Fruit fly (Drosophila melanogaster): ENCODE data around the gene CG5068.

CG5068 gene

DNA sequence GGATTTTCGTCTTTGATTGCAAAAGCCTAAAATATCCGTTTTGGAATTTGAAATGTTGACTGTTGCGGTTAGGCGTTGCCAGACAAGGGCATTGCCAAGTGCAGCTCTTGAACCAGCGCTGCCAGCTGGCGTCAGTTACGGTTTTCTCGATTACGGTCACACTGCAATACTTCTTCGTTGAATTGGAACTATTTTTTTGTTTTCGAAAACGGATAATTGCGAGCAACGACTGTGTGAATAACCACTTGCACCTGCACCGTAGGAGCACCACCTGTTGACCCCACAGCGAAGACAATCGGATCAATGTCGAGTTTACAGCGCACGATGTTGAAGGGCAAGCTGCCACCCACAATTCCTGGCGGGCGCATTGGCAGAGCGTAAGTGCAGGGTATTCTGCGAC is at the start of gene CG5068:
CG5068 (plus strand) TSS at position 129 of the 400 bp plus-strand sequence.
- TF ChIP-seq CG17801 (GFP tag; optimal IDR thresholded peaks at IDR 0.05; ENCODE audit: partially characterized antibody), result no peak

DNA sequence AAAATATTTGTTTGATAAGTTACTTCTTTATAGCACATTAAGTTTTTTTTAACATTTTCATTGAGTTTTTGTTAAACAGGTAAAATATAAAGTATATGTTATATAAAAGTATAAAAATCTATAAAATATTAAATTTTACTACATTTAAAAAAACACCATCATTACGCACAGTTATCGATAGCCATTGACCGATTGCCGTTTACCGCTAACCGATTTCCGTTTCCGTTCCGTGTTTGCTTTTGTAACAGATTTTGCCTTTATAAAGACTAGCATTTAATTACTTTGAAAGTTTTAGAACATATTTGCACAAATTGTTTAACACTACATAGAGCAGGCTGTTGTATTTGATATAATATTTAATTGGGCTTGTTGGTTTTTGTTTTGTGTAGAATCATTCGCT is 46.9 kb upstream of the CG5068 start:
- no peak for TF ChIP-seq CG17801 (GFP tag; optimal IDR thresholded peaks at IDR 0.05; ENCODE audit: partially characterized antibody)

DNA sequence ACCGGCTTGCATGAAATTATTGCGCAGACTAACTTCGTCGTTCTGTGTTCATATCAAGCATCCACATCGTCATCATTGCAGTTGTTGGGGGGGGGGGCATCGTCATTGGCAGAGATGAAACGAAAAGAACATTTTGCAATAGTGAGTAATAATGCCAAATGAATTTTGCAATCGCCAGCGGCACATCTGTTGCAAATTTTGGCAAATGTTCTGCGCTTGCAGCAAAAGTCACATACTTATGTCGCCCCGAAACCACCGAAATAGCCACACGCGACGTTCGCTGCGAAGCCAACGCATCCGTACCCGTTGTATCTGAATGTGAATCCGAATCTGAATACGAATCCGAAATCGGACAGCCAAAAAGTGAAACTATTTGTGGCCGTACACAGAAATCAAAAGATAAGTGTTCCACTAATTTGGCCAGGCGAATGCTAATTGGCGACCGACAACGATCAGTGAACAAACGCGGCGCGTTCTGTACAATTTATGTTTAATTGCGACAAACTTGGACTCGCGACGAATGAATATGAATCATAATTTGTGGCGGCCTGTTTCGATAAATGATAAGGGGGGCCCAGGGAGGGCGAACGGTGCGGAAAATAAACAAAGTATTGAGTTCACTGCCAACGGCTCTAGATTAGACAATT is 38.5 kb upstream of the CG5068 start:
- no peak for TF ChIP-seq CG17801 (GFP tag; optimal IDR thresholded peaks at IDR 0.05; ENCODE audit: partially characterized antibody)

DNA sequence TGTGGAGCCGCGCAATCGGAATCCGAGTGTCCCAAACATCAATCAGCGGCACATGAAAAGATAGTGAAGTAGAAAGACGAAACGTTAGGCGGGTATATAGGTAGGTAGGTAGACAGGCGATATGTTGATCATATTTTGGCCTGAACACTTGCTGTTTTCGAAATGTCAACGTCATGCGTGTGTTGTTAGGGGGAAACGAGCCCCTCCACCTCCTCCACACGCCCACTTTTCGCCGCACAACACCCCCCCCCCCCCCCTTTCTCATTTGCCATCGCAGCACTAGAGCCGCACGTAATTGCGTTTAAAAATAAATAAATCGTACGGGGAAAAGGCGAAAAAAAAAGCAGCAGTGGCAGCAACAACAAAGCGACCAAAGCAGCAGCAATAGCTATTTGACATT is 36.7 kb upstream of the CG5068 start:
- no peak for TF ChIP-seq CG17801 (GFP tag; optimal IDR thresholded peaks at IDR 0.05; ENCODE audit: partially characterized antibody)

DNA sequence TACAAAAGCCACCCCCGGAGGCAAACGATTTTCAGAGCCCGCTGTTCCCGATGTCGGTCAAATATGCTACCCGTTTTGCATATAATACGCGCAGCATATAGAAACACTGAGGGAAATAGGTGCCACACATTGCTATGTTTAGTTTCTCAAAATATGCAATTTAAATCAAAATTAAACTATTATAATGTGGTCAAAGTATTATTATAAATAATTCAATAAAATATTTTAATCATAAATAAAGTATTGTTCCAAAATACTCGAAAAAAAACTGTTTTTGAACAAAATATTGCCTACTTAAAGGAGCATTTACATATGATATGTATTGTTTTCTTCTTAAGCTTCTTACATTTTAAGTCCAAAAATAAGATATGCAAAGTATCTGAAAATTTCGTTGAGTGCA is 35.6 kb upstream of the CG5068 start:
- no peak for TF ChIP-seq CG17801 (GFP tag; optimal IDR thresholded peaks at IDR 0.05; ENCODE audit: partially characterized antibody)

DNA sequence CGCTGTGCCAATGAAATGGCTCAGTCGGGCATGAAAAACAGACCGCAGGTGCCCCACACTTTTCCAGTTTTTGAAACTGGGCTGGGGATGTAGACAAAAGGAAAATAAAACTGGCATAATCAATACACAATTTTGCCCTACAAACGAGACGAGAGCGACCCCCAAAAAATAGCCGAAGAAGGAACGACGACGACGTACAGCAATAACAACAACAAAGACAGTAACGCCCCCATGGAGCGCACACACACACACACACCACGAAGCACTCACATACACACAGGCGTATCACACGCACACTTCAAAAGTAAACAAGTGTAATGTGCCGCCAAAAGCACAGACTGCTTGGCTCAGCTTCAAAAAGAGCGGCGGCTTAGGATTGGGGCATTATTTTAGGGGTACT is 35.0 kb upstream of the CG5068 start:
- TF ChIP-seq CG17801 (GFP tag; optimal IDR thresholded peaks at IDR 0.05; ENCODE audit: partially characterized antibody), result no peak

DNA sequence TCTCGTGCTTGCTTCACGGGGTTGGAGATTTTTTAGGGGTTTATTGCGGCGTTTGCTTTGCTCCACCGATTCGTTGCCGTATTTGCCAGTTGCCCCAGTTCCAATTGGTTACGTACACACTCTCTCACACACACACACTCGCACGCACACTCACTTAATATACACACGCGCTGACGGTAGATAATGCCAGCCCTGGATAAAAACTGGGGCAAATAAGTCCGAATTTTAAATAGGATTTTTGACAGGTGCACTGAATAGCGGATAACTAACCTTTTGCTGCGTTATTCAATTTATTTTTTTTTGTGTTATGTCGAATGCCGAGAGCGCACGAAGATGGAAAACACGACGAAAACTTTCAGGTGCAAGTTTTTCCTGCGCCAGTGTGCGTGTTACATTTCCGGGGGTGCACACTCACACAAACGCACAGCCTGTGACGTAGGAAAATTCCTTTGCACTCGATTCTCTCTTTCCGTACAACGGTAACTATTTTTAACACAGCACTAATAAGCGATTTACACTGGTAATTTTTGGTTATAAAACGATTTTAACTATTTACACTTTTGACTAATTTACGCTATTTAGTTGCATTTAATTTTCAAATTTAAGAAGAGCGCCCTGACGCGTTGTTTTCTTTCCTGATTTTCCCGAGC is 33.8 kb upstream of the CG5068 start:
- no peak for TF ChIP-seq CG17801 (GFP tag; optimal IDR thresholded peaks at IDR 0.05; ENCODE audit: partially characterized antibody)

DNA sequence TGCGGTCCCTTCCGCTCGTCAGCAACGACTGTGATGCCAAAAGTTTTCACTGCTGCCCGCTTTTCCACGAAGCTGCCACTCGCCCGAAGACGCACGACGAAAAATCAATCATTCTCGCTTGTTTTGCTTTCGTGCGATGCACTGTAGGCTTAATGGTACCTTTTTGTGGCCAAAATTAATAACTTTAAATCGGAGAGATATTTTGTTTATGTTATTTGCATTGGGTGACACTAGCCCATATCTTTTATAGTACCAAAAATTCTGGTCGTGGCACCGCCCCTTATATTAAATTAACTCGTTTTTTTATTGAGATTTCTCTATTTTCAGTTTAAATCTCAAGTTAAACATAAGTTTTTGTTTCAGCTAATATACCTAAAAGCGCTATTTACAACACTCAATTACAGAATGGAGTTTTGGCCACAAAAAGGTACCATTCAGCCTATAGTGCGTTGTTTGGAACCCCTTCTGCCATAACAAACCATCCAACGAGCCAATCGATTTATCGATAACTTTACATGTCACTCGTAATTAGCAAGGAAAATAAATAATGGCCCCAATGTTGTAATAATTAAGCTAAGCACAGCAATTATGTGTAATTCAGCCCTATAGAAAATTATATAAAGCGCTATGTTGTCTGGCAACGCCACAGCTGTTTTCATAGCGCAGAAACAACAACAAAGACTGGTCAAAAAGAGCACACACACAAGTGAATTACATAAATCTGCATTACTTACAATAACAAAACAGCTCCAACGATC is 33.1 kb upstream of the CG5068 start:
- TF ChIP-seq CG17801 (GFP tag; optimal IDR thresholded peaks at IDR 0.05; ENCODE audit: partially characterized antibody), result peak; percentile 55

DNA sequence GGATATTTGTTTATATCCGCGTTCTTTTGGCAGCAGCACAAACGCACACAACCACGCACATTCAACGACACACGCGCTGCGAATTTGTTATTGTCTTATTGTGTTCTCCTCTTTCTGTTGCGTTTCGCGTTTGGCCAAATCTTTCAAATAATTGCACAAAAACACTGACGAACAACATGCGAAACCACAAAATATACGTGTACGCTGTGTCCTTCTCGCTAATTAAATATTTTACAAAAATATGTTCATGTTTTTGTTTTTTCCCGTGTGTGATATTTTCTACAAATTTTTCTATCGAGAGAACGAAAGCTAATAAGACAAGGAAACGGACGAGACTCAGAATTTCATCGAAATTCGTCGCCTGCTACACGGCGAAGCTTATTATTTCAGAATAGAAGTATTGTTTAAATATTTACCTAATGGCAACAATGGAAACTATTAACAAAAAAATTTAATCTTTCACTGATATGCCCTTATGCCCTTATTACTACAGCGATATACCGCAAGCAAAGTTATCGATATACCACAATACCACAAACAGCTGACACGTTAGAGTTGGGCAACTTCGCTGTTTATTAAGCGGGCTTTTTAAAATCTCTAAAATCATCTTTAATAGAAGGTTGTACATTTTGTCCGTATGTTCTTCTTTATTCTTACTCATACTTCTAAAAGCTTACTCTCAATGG is 32.4 kb upstream of the CG5068 start, which contains the start of the genes CG43783 and orb2:
CG43783 (minus strand) TSS at position 311 of the 686 bp plus-strand sequence.
orb2 (minus strand) TSS at position 502 of the 686 bp plus-strand sequence.
- TF ChIP-seq CG17801 (GFP tag; optimal IDR thresholded peaks at IDR 0.05; ENCODE audit: partially characterized antibody), result no peak

DNA sequence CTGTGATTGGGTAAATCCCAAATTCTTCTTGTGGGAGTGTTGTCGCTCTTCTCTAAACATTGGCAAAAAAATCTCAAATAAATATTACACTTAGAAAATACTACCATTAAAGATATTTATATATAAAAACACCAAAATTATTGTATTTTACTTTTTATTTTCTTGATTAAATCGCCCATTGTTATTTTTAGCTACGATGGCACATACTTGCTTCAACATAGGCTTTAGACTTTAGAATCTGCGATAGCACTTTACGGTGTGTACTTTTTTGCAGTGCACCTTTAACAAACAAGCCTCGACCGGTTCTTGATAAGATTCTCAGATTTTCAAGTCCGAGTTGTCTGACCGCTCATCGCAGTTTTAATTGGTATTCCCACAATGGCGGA is 31.9 kb upstream of the CG5068 start, which contains the start of gene GNBP3:
GNBP3 (plus strand) TSS at position 374 of the 386 bp plus-strand sequence.
- TF ChIP-seq CG17801 (GFP tag; optimal IDR thresholded peaks at IDR 0.05; ENCODE audit: partially characterized antibody), result no peak

DNA sequence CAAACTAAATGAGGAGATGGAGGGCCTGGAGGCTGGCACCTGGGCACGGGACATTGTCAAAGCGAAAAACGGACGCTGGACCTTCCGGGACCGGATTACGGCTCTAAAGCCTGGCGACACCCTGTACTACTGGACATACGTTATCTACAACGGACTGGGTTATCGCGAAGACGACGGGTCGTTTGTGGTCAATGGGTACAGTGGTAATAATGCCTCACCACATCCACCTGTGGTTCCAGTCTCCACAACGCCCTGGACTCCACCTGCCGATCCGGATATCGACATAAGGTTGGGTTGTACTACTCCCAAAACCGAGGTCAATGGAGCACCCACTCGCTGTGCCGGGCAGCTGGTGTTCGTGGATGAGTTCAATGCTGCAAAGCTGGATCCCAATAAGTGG is 31.3 kb upstream of the CG5068 start:
- no peak for TF ChIP-seq CG17801 (GFP tag; optimal IDR thresholded peaks at IDR 0.05; ENCODE audit: partially characterized antibody)

DNA sequence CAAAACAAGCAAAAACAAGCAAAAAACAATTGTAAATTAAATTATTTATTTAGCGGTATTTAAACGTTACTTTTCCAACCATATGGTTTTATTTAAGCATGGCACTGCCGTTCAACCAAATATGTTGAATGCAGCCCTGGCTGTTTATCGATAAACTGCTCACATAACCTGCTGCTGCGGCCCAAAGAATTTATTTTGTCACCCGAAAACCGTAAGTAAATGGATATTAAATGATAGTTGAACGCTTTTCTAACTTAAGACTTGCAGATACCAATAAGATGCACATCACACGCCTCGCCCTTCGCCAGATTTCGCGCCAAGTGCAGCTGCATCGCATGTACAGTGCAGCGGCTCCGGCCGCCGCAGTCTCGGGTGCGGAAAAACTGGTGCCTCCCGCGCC is 29.8 kb upstream of the CG5068 start, which contains the start of gene mRpL12:
mRpL12 (plus strand) TSS at position 123 of the 400 bp plus-strand sequence.
- no peak for TF ChIP-seq CG17801 (GFP tag; optimal IDR thresholded peaks at IDR 0.05; ENCODE audit: partially characterized antibody)

DNA sequence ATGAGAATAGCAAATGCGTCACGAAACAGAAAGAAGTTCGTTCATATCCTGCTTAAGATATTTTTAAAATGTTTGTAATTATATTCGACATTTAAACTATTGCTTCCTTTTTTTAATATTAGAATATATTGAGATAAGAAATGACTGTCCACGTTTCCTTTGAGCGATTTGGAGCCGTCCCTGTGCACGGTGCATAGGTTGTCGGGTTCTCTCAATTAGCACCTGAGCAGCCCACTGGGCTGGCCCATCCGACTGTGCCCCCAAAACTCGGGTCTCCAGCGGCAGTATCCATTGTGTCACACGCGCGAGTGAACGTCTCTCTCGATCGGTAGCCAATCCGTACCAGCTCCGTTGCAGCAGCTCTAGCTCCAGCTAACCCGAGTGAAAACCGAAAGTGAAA is 28.0 kb upstream of the CG5068 start, which contains the start of gene CG13313:
CG13313 (plus strand) TSS at position 301 of the 400 bp plus-strand sequence.
- TF ChIP-seq CG17801 (GFP tag; optimal IDR thresholded peaks at IDR 0.05; ENCODE audit: partially characterized antibody), result no peak

DNA sequence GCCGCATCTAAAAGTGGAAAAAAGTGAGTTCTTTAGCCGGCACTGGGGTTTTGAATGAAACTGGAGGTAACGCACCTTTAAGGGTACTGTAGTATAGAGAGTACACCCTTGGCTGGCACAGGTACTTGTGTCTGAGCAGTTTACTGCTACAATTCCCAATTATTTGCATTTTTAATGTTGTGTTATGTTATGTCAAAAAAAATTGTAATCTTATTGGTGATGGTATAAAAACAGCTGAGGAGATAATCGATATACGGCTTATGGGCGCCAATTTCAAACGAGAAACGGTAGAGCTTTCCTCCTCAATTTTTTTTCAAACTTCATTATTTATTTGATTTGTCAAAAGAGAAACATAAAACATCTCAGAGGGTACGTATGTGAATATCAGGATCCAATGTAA is 22.1 kb upstream of the CG5068 start, which contains the start of gene ValRS-m:
ValRS-m (minus strand) TSS at position 312 of the 400 bp plus-strand sequence.
- no peak for TF ChIP-seq CG17801 (GFP tag; optimal IDR thresholded peaks at IDR 0.05; ENCODE audit: partially characterized antibody)

All from ovary, adult (tissue).